Fruit fly (Drosophila melanogaster): ENCODE results near the gene CG7778.

- TF ChIP-seq Lpt (GFP tag; optimal IDR thresholded peaks at IDR 0.05) = no peak
- TF ChIP-seq CG7368 (GFP tag; optimal IDR thresholded peaks at IDR 0.05) = no peak
- TF ChIP-seq CG11294 (GFP tag; IDR thresholded peaks at IDR 0.05) = no peak
Measured at dm6 chr2L:8394840-8395239, 48.4 kb downstream of the CG7778 start, which contains the start of gene Peritrophin-15b.

Measured in whole organism, prepupa.